Worm (Caenorhabditis elegans): Measurements from ENCODE around the gene C25E10.17.

C25E10.17 gene

ce11 chrV:9065001-9065400 is 17.6 kb upstream of the C25E10.17 start:
- TF ChIP-seq ZK546.5 (tag; optimal IDR thresholded peaks at IDR 0.05), result no peak

ce11 chrV:9063134-9063533 is 15.7 kb upstream of the C25E10.17 start:
- TF ChIP-seq nhr-25 (tag; optimal IDR thresholded peaks at IDR 0.05), result peak; percentile 27
- no peak for TF ChIP-seq sma-9 (GFP tag; optimal IDR thresholded peaks at IDR 0.05)
- TF ChIP-seq sma-9 (tag; optimal IDR thresholded peaks at IDR 0.05), result no peak

ce11 chrV:9062341-9062740 is 14.9 kb upstream of the C25E10.17 start, which contains the start of gene C25E10.12:
Gene C25E10.12, minus strand, starts transcription at chrV:9062441.
- TF ChIP-seq ceh-82 (tag; optimal IDR thresholded peaks at IDR 0.05) (no peak), R02D3.7 (tag; optimal IDR thresholded peaks at IDR 0.05) (no peak), zag-1 (tag; optimal IDR thresholded peaks at IDR 0.05) (no peak), fos-1 (tag; optimal IDR thresholded peaks at IDR 0.05) (no peak), dmd-4 (tag; optimal IDR thresholded peaks at IDR 0.05) (no peak), elt-1 (tag; optimal IDR thresholded peaks at IDR 0.05) (no peak), nhr-12 (tag; optimal IDR thresholded peaks at IDR 0.05) (no peak), unc-55 (GFP tag; optimal IDR thresholded peaks at IDR 0.05) (no peak), ceh-16 (tag; optimal IDR thresholded peaks at IDR 0.05) (no peak), lsy-2 (tag; optimal IDR thresholded peaks at IDR 0.05) (no peak), mdl-1 (tag; optimal IDR thresholded peaks at IDR 0.05) (no peak), unc-62 (GFP tag; optimal IDR thresholded peaks at IDR 0.05) (no peak), nhr-23 (tag; optimal IDR thresholded peaks at IDR 0.05) (no peak), nhr-25 (tag; optimal IDR thresholded peaks at IDR 0.05) (no peak), sem-4 (tag; optimal IDR thresholded peaks at IDR 0.05) (no peak), nhr-129 (tag; optimal IDR thresholded peaks at IDR 0.05) (no peak), lin-13 (GFP tag; optimal IDR thresholded peaks at IDR 0.05) (no peak), mab-5 (tag; optimal IDR thresholded peaks at IDR 0.05) (no peak), ztf-11 (tag; optimal IDR thresholded peaks at IDR 0.05) (no peak)

ce11 chrV:9059468-9059867 is 12.1 kb upstream of the C25E10.17 start, which contains the start of the genes C25E10.16 and C25E10.13:
Gene C25E10.16, minus strand, starts transcription at chrV:9059568.
Gene C25E10.13, plus strand, starts transcription at chrV:9059723.
- TF ChIP-seq unc-62 (GFP tag; optimal IDR thresholded peaks at IDR 0.05) (no peak), elt-3 (tag; optimal IDR thresholded peaks at IDR 0.05) (no peak), nhr-10 (tag; optimal IDR thresholded peaks at IDR 0.05) (no peak), lin-39 (tag; optimal IDR thresholded peaks at IDR 0.05) (no peak), mdl-1 (tag; optimal IDR thresholded peaks at IDR 0.05) (no peak), ceh-16 (tag; optimal IDR thresholded peaks at IDR 0.05) (no peak), zag-1 (tag; optimal IDR thresholded peaks at IDR 0.05) (no peak), ZK546.5 (tag; optimal IDR thresholded peaks at IDR 0.05) (no peak), nhr-25 (tag; optimal IDR thresholded peaks at IDR 0.05) (no peak), ztf-4 (tag; optimal IDR thresholded peaks at IDR 0.05) (no peak), snpc-4 (tag; optimal IDR thresholded peaks at IDR 0.05) (no peak), alr-1 (tag; optimal IDR thresholded peaks at IDR 0.05) (no peak), ztf-11 (tag; optimal IDR thresholded peaks at IDR 0.05) (no peak), sma-3 (GFP tag; optimal IDR thresholded peaks at IDR 0.05) (no peak), sem-4 (tag; optimal IDR thresholded peaks at IDR 0.05) (no peak), unc-39 (tag; optimal IDR thresholded peaks at IDR 0.05) (no peak), lin-11 (tag; optimal IDR thresholded peaks at IDR 0.05) (no peak), elt-1 (tag; optimal IDR thresholded peaks at IDR 0.05) (no peak), R02D3.7 (tag; optimal IDR thresholded peaks at IDR 0.05) (no peak)

ce11 chrV:9058627-9059026 is 11.2 kb upstream of the C25E10.17 start, which contains the start of gene C25E10.11:
Gene C25E10.11, minus strand, starts transcription at chrV:9058727.
- TF ChIP-seq ama-1 (optimal IDR thresholded peaks at IDR 0.05) (no peak), dmd-4 (tag; optimal IDR thresholded peaks at IDR 0.05) (no peak), elt-3 (tag; optimal IDR thresholded peaks at IDR 0.05) (no peak), unc-39 (tag; optimal IDR thresholded peaks at IDR 0.05) (no peak), nhr-6 (tag; optimal IDR thresholded peaks at IDR 0.05) (no peak), blmp-1 (tag; optimal IDR thresholded peaks at IDR 0.05; ENCODE audit: insufficient read depth) (no peak), ZK546.5 (tag; optimal IDR thresholded peaks at IDR 0.05) (no peak), crh-2 (tag; optimal IDR thresholded peaks at IDR 0.05) (no peak), nhr-23 (tag; optimal IDR thresholded peaks at IDR 0.05) (no peak), elt-1 (tag; optimal IDR thresholded peaks at IDR 0.05) (no peak), lsy-2 (tag; optimal IDR thresholded peaks at IDR 0.05) (no peak), aly-2 (tag; optimal IDR thresholded peaks at IDR 0.05) (no peak), lin-13 (GFP tag; optimal IDR thresholded peaks at IDR 0.05) (no peak), zag-1 (tag; optimal IDR thresholded peaks at IDR 0.05) (no peak), sma-3 (GFP tag; optimal IDR thresholded peaks at IDR 0.05) (no peak), unc-62 (GFP tag; optimal IDR thresholded peaks at IDR 0.05) (no peak), sma-9 (GFP tag; optimal IDR thresholded peaks at IDR 0.05) (no peak), sma-9 (tag; optimal IDR thresholded peaks at IDR 0.05) (no peak), nhr-237 (tag; optimal IDR thresholded peaks at IDR 0.05) (no peak), ztf-1 (GFP tag; conservative IDR thresholded peaks at IDR 0.05) (no peak), ceh-82 (tag; optimal IDR thresholded peaks at IDR 0.05) (no peak)

Measured in whole organism, L2 larva.